Worm (Caenorhabditis elegans): ENCODE results near the gene K04A8.20.

K04A8.20 gene

DNA sequence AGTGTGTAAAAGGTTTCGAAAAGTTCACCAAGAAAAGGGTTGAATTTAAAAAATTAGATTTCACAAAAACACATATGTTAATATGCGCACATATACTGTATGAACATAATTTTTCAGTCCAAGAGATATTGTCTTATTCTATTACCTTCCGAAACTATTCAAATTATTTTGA lies 31.1 kb upstream of the K04A8.20 start, which contains the start of gene F46E10.3:
F46E10.3 (plus strand) TSS at position 73 of the 172 bp plus-strand sequence.
- no peak for TF ChIP-seq hmbx-1 (tag; optimal IDR thresholded peaks at IDR 0.05)

DNA sequence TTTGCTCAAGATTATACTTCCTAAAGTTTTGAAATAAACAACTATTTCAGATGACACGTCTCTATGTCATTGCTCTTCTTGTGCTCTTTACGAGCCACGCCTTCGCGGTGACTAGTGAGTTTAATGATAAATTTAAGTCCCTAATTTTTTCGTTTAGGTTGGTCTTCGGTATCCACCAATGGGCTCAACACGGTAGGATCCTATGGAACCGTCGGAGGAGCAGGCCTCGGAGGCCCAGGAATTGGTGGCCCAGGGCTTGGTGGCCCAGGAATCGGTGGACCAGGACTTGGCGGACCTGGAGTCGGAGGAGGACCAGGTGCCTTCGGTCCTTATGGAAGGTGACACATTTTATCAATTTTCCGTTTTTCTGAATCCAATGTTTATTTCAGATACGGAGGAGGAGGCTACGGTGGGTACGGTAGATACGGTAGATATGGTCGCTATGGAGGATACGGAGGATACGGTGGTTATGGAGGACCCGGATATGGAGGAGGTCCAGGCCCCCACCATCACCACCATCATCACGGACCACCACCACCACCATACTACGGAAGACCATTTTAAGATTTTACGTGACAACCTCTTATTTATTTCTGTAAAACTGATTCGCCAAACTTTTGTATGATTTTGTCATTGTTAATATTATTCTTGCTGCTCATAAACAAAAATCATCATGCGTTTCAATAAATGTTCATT lies 28.7 kb upstream of the K04A8.20 start, which contains the start of the genes F46E10.2 and F46E10.18:
F46E10.2 (plus strand) TSS at position 51 of the 696 bp plus-strand sequence.
F46E10.18 (plus strand) TSS at position 646 of the 696 bp plus-strand sequence.
- TF ChIP-seq ceh-36 (tag; optimal IDR thresholded peaks at IDR 0.05) (no peak), hnd-1 (tag; optimal IDR thresholded peaks at IDR 0.05) (no peak), tra-4 (tag; optimal IDR thresholded peaks at IDR 0.05) (no peak), hmbx-1 (tag; optimal IDR thresholded peaks at IDR 0.05) (no peak), tbx-11 (GFP tag; IDR thresholded peaks at IDR 0.05) (no peak), ets-7 (tag; optimal IDR thresholded peaks at IDR 0.05) (no peak), hmg-4 (GFP tag; optimal IDR thresholded peaks at IDR 0.05) (no peak), F13C5.2 (tag; optimal IDR thresholded peaks at IDR 0.05) (no peak), scrt-1 (GFP tag; IDR thresholded peaks at IDR 0.05) (no peak), ceh-13 (GFP tag; optimal IDR thresholded peaks at IDR 0.05) (no peak)

DNA sequence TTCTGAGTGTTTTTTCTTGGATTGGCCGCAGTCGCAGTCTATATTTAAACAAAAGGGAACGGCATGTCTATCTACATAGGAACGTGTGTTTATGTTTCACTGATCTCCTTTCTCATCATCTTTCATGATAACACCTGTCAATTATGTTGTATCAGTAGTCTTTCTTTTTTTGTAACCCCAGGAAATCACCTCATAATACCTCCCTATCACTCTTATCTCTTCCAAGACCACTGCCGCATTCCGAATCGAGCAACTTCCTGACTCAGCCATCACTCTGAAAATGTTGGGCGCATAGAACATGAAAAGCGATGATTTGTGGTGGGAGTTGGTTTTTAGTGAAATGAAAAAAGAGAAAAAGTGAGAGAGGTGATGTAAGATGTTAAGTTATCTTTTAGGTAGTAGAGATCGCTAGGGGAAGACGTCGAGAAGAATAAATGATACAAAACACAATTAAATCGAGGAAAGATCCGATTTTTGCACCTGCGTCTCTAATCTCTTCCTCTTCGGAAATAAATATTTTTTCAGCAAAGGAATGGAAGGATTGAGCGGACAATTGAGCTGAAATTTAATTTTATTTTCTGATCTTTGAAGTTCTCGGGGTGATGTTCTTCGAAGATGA lies 26.3 kb upstream of the K04A8.20 start:
- TF ChIP-seq ets-7 (tag; optimal IDR thresholded peaks at IDR 0.05) (no peak), scrt-1 (GFP tag; IDR thresholded peaks at IDR 0.05) (no peak), F13C5.2 (tag; optimal IDR thresholded peaks at IDR 0.05) (no peak), tbx-37 (GFP tag; conservative IDR thresholded peaks at IDR 0.05) (no peak), flt-1 (GFP tag; IDR thresholded peaks at IDR 0.05) (no peak), sea-1 (GFP tag; conservative IDR thresholded peaks at IDR 0.05) (no peak), hmbx-1 (tag; optimal IDR thresholded peaks at IDR 0.05) (no peak), tbx-11 (GFP tag; IDR thresholded peaks at IDR 0.05) (no peak), ceh-13 (GFP tag; optimal IDR thresholded peaks at IDR 0.05) (no peak)

DNA sequence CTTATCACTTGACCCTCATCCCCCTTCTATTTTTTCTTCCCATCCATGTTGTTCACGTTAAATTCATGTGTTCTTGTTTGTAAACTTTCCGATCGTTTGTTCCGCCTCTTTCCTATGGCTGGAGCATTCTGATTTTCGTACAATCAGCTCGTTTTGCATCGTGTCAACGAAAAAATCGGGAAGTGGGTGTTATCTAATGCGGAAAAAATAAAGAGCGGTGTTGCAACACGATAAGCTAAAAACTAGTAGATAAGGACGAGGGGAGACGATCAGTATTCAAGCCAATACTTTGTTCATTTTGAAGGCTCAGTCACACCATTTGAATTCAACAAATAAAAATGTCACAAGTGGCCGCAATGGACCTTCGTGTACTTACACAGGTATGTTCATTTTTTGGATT lies 24.5 kb upstream of the K04A8.20 start, which contains the start of gene acs-1:
acs-1 (plus strand) TSS at position 233 of the 400 bp plus-strand sequence.
- TF ChIP-seq tbx-11 (GFP tag; IDR thresholded peaks at IDR 0.05) (no peak), ceh-36 (tag; optimal IDR thresholded peaks at IDR 0.05) (no peak), ama-1 (optimal IDR thresholded peaks at IDR 0.05) (no peak), tbx-37 (GFP tag; conservative IDR thresholded peaks at IDR 0.05) (no peak), B0310.2 (tag; optimal IDR thresholded peaks at IDR 0.05) (no peak), scrt-1 (GFP tag; IDR thresholded peaks at IDR 0.05) (no peak), hmg-4 (GFP tag; optimal IDR thresholded peaks at IDR 0.05) (no peak), ets-7 (tag; optimal IDR thresholded peaks at IDR 0.05) (no peak), ceh-13 (GFP tag; optimal IDR thresholded peaks at IDR 0.05) (no peak), flt-1 (GFP tag; IDR thresholded peaks at IDR 0.05) (no peak), hmbx-1 (tag; optimal IDR thresholded peaks at IDR 0.05) (no peak), pes-1 (GFP tag; IDR thresholded peaks at IDR 0.05) (no peak), aly-1 (tag; optimal IDR thresholded peaks at IDR 0.05) (no peak), tra-4 (tag; optimal IDR thresholded peaks at IDR 0.05) (no peak), sea-1 (GFP tag; conservative IDR thresholded peaks at IDR 0.05) (no peak), F13C5.2 (tag; optimal IDR thresholded peaks at IDR 0.05) (no peak), hnd-1 (tag; optimal IDR thresholded peaks at IDR 0.05) (no peak)

DNA sequence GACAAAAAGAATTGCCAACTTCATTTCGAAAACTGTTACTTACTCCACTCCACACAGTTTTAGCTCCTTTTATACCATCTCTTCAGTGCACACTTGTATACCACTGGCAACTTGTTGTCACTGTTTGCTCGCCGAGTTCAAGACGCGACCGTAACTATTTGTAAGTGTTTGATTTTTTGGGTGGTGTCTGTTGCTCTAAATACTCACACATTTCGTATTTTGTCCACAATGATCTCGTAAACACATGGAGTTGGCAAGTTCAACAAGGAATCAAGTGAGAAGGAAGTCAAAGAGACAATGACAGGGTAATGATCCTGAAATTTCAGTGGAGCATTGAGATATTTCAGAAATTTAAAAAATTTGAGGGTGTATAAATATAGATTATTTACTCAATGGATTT lies 16.2 kb upstream of the K04A8.20 start, which contains the start of gene hpo-26:
hpo-26 (minus strand) TSS at position 31 of the 400 bp plus-strand sequence.
- TF ChIP-seq B0310.2 (tag; optimal IDR thresholded peaks at IDR 0.05) = no peak
- no peak for TF ChIP-seq ets-7 (tag; optimal IDR thresholded peaks at IDR 0.05)
- TF ChIP-seq flt-1 (GFP tag; IDR thresholded peaks at IDR 0.05) = no peak
- no peak for TF ChIP-seq F13C5.2 (tag; optimal IDR thresholded peaks at IDR 0.05)
- no peak for TF ChIP-seq pes-1 (GFP tag; IDR thresholded peaks at IDR 0.05)
- no peak for TF ChIP-seq scrt-1 (GFP tag; IDR thresholded peaks at IDR 0.05)
- TF ChIP-seq hmg-4 (GFP tag; optimal IDR thresholded peaks at IDR 0.05) = no peak
- TF ChIP-seq ceh-36 (tag; optimal IDR thresholded peaks at IDR 0.05) = no peak
- TF ChIP-seq ama-1 (optimal IDR thresholded peaks at IDR 0.05) = no peak
- TF ChIP-seq tra-4 (tag; optimal IDR thresholded peaks at IDR 0.05) = no peak
- TF ChIP-seq ceh-13 (GFP tag; optimal IDR thresholded peaks at IDR 0.05) = no peak
- TF ChIP-seq sea-1 (GFP tag; conservative IDR thresholded peaks at IDR 0.05) = no peak
- TF ChIP-seq aly-1 (tag; optimal IDR thresholded peaks at IDR 0.05) = no peak
- no peak for TF ChIP-seq tbx-37 (GFP tag; conservative IDR thresholded peaks at IDR 0.05)
- no peak for TF ChIP-seq tbx-11 (GFP tag; IDR thresholded peaks at IDR 0.05)
- TF ChIP-seq hmbx-1 (tag; optimal IDR thresholded peaks at IDR 0.05) = no peak

DNA sequence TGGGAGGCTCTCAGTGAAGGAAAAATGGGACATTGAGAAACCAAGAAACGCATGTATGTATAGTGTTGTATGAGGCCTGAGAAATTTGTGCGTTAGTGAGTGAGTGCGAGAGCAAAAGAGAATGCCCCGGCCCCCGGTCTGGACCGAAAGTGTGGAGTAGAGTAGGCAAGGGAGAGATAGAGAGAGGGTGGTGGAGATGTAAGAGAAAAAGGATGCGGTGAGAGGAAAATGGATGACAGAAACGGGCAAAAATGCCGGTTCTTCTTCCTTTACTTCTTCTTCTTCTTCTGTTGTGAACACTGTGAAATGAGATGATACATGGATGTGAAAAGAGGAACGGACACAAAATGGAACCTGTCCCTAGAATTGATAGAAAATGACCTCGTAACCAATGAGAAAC lies 10.9 kb upstream of the K04A8.20 start:
- TF ChIP-seq aly-1 (tag; optimal IDR thresholded peaks at IDR 0.05) (peak; percentile 5), hmg-4 (GFP tag; optimal IDR thresholded peaks at IDR 0.05) (peak; percentile 17), ama-1 (optimal IDR thresholded peaks at IDR 0.05) (no peak), F13C5.2 (tag; optimal IDR thresholded peaks at IDR 0.05) (no peak)

DNA sequence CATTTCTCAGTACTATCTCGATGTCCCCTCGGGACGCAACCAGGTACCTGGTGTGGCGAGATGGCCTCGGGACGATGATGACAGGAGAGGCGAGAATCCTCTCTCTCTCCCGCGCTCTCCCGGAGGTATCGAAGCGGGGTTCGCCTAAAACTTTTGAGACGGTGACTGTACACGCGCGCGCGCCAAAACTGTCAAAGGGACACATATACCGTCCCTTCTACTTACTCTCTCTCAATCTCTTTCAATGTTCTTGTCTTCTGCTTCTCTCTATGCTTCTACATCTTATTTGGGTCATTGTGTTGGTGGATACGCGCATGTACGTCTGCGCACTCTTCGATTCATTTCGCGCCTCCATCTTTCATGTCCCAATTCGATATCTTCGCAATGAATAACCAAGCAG lies 7.4 kb upstream of the K04A8.20 start:
- TF ChIP-seq hmg-4 (GFP tag; optimal IDR thresholded peaks at IDR 0.05) = peak; percentile 11
- TF ChIP-seq tra-4 (tag; optimal IDR thresholded peaks at IDR 0.05) = no peak

DNA sequence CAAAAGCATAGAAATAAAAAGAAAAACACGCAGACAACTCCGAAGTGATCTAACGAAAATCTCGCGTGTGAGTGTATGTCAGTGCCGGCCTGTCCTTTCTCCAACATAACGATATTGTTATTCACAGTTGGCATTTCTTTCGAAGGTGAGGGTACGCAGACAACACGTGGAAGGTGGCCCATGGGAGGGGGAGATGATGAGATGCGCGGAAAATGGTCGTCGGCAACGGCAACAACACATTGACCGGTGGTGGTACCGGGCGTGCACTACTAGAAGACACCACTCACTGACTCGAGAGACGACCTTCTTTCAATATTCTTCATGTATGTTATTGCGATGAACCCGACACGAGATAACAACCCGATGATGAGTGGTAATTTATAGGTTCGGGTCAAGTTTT lies 4.2 kb upstream of the K04A8.20 start:
- TF ChIP-seq hmg-4 (GFP tag; optimal IDR thresholded peaks at IDR 0.05) = peak; percentile 35
- TF ChIP-seq ceh-36 (tag; optimal IDR thresholded peaks at IDR 0.05) = no peak
